Fruit fly (Drosophila melanogaster): ENCODE data around the gene Atg1.

Atg1 gene

DNA sequence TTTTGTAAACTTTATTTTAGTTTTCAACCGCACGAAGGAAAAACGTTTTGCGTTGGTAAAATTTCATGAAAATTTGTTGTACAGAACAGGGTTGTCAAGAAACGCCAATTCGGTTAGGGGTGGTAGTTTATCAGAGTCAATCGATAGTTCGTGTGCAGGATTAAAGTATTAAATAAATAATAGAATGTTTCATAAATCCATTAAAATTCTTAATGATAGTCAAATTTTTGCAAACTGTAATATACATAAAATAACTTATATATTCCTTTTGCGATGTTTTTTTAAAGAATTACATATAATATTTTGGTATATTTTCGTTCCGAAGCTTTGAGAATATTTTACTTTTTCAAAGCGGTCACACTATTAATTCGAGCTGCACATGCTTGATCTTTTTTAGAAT, 9.0 kb upstream of the Atg1 start, which contains the start of the genes Sf3a2 and CG42588:
Sf3a2 (minus strand) TSS at position 113 of the 400 bp plus-strand sequence.
CG42588 (plus strand) TSS at position 348 of the 400 bp plus-strand sequence.
- TF ChIP-seq CG17806 (tag; optimal IDR thresholded peaks at IDR 0.05): peak; percentile 31
- TF ChIP-seq CG4496 (GFP tag; IDR thresholded peaks at IDR 0.05): no peak
- peak; percentile 36; the same call in 1 of the 2 replicates for TF ChIP-seq rn (GFP tag; IDR thresholded peaks at IDR 0.05)
- no peak for TF ChIP-seq D1 (tag; optimal IDR thresholded peaks at IDR 0.05)
- no peak for TF ChIP-seq Ets98B (GFP tag; IDR thresholded peaks at IDR 0.05)
- TF ChIP-seq gl (tag; optimal IDR thresholded peaks at IDR 0.05): no peak

DNA sequence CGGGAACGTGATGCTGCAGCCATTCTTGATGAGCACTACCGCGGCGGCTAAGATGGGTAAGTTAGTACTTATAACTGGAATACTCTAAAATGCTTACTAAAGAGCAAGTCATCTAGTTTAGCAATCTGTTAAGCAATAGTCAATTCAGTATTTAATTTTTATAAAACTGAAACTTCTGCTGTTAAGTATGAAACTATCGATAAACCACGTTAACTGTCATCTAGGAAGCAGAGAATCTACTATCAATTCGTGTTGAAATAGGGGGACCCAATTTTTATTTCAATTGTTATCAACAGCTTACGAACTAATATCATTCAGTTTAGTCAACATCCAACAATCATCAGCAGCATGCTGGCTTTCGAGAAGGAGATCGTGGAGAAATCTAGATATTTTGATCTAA, 3.5 kb upstream of the Atg1 start, which contains the start of gene CG32110:
CG32110 (plus strand) TSS at position 301 of the 400 bp plus-strand sequence.
- TF ChIP-seq gl (tag; optimal IDR thresholded peaks at IDR 0.05) (no peak), Snoo (tag; optimal IDR thresholded peaks at IDR 0.05) (no peak), CG13204 (GFP tag; optimal IDR thresholded peaks at IDR 0.05) (no peak), CG10348 (GFP tag; IDR thresholded peaks at IDR 0.05) (no peak), Pif1B (GFP tag; optimal IDR thresholded peaks at IDR 0.05) (no peak), CG14655 (GFP tag; optimal IDR thresholded peaks at IDR 0.05) (no peak), CG9948 (tag; optimal IDR thresholded peaks at IDR 0.05) (no peak), Pif1A (GFP tag; optimal IDR thresholded peaks at IDR 0.05) (no peak), CG32121 (GFP tag; IDR thresholded peaks at IDR 0.05) (no peak), D1 (tag; optimal IDR thresholded peaks at IDR 0.05) (no peak), CG34367 (tag; optimal IDR thresholded peaks at IDR 0.05) (no peak), CG17806 (tag; optimal IDR thresholded peaks at IDR 0.05) (no peak), CG12605 (GFP tag; IDR thresholded peaks at IDR 0.05) (no peak), CG8301 (tag; optimal IDR thresholded peaks at IDR 0.05) (no peak), CG4496 (GFP tag; IDR thresholded peaks at IDR 0.05) (no peak), CG15710 (tag; optimal IDR thresholded peaks at IDR 0.05) (no peak)

DNA sequence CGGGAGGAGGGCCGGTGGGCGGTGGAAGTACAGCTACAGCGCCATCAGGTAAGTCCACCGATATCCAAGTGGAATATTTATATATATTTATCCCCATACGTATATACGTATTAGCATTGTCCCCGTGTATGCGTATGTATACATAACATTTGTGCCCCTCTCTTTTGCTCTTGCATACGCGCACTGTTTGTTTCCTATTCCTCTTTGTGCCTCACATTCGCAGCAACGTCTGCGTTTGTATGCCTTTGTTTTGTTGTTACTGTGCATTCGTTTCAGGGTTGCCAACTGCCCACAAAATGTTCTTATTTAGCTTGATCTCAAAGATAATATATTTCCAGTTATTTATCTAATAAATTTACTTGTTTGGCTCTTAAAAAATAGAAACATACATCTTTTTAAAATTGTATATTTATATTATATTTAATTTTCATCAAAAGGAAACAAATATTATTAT, 1.4 kb upstream of the Atg1 start:
- peak; percentile 62 for TF ChIP-seq CG8159 (tag; optimal IDR thresholded peaks at IDR 0.05)
- TF ChIP-seq CG13204 (GFP tag; optimal IDR thresholded peaks at IDR 0.05): no peak
- TF ChIP-seq CG8301 (tag; optimal IDR thresholded peaks at IDR 0.05): no peak
- no peak for TF ChIP-seq Pif1A (GFP tag; optimal IDR thresholded peaks at IDR 0.05)
- TF ChIP-seq CG4496 (GFP tag; IDR thresholded peaks at IDR 0.05): no peak
- peak; percentile 76 for TF ChIP-seq Ets98B (GFP tag; IDR thresholded peaks at IDR 0.05)
- TF ChIP-seq D1 (tag; optimal IDR thresholded peaks at IDR 0.05): peak; percentile 42
- no peak for TF ChIP-seq CG14655 (GFP tag; optimal IDR thresholded peaks at IDR 0.05)
- TF ChIP-seq CG17806 (tag; optimal IDR thresholded peaks at IDR 0.05): peak; percentile 49
- TF ChIP-seq CG10348 (GFP tag; IDR thresholded peaks at IDR 0.05): no peak
- TF ChIP-seq CG12605 (GFP tag; IDR thresholded peaks at IDR 0.05): no peak
- no peak for TF ChIP-seq fd96Ca (GFP tag; IDR thresholded peaks at IDR 0.05)
- no peak for TF ChIP-seq rn (GFP tag; IDR thresholded peaks at IDR 0.05)
- no peak for TF ChIP-seq gl (tag; optimal IDR thresholded peaks at IDR 0.05)
- TF ChIP-seq CG9948 (tag; optimal IDR thresholded peaks at IDR 0.05): peak; percentile 39
- TF ChIP-seq CG32121 (GFP tag; IDR thresholded peaks at IDR 0.05): peak; percentile 54; the same call in 1 of the 2 replicates
- peak; percentile 40 for TF ChIP-seq CG34367 (tag; optimal IDR thresholded peaks at IDR 0.05)
- peak; percentile 45 for TF ChIP-seq CG15710 (tag; optimal IDR thresholded peaks at IDR 0.05)
- peak; percentile 7 for TF ChIP-seq EcR (GFP tag; optimal IDR thresholded peaks at IDR 0.05)
- peak; percentile 56 for TF ChIP-seq Pif1B (GFP tag; optimal IDR thresholded peaks at IDR 0.05)
- peak; percentile 54 for TF ChIP-seq Snoo (tag; optimal IDR thresholded peaks at IDR 0.05)

DNA sequence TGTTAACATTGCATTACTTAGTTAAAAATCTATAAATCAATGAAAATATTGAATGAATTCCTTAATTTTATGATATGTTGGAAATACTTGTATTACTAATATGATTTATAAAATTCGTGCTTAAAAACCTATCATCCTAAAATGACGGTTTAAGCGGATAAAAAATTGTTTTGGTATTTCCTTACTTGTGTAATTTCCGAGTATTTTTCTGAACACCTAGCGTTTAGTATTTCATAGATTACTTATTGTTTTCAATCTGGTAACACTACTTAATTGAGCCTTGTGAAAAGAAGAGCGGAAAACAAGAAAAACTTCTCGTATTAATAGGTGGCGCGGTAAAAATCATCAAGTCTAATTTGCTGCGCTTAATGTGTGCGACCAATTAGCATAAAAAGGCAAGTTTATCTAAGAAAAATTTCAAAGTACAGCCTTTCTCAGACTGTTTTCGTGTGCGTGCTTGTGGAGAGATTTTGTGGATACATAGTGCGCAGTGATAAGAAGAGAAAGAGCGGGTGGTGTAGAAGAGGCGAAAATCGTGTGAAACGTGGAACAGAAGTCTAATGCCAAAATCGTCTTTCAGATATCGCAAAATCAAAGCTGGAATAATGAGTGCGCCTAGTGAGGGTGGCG, 859 bp upstream of the Atg1 start, which contains the start of gene Sap130:
Sap130 (plus strand) TSS at position 243 of the 630 bp plus-strand sequence.
- TF ChIP-seq CG13204 (GFP tag; optimal IDR thresholded peaks at IDR 0.05) (no peak), CG8159 (tag; optimal IDR thresholded peaks at IDR 0.05) (no peak), CG9948 (tag; optimal IDR thresholded peaks at IDR 0.05) (no peak), Pif1B (GFP tag; optimal IDR thresholded peaks at IDR 0.05) (no peak), CG14655 (GFP tag; optimal IDR thresholded peaks at IDR 0.05) (no peak), CG4496 (GFP tag; IDR thresholded peaks at IDR 0.05) (no peak), D1 (tag; optimal IDR thresholded peaks at IDR 0.05) (no peak), EcR (GFP tag; optimal IDR thresholded peaks at IDR 0.05) (no peak), CG10348 (GFP tag; IDR thresholded peaks at IDR 0.05) (no peak), CG32121 (GFP tag; IDR thresholded peaks at IDR 0.05) (no peak), CG8301 (tag; optimal IDR thresholded peaks at IDR 0.05) (no peak), Snoo (tag; optimal IDR thresholded peaks at IDR 0.05) (no peak), CG12605 (GFP tag; IDR thresholded peaks at IDR 0.05) (no peak), Pif1A (GFP tag; optimal IDR thresholded peaks at IDR 0.05) (no peak)

DNA sequence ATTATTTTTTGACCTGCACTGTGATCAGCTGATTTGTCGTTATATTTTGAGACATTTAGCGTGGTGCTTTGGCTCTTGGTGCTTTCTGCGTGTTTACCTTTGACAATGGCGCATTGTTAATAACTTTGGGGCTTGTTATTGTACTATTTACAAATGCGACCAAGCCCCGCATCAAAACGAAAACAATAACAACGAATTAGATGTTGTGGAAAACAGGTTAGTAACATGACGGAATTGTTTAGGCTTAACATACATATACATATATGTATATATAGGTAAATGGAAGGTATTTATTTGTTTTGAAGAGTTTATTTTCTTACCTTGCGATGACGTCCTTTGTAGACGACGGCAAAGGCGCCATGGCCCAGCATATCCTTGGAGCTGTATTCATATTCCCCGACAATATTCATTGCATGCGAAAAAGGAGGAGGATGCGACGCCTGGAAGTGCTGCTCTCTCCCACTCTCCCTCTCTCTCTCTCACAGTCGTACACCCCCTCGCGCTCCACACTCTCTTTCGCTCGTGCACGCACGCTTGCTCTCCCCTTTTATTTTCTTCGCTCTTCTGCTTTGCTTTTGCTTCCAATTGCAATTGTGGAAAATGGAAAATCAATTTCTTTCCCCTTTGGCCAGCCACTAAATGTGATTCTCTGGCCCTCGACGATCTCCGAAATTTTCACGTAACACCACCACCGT, 734 bp downstream of the Atg1 start:
- TF ChIP-seq gl (tag; optimal IDR thresholded peaks at IDR 0.05) (no peak), CG4496 (GFP tag; IDR thresholded peaks at IDR 0.05) (peak; percentile 43; the same call in 1 of the 3 replicates), CG34367 (tag; optimal IDR thresholded peaks at IDR 0.05) (no peak), Pif1A (GFP tag; optimal IDR thresholded peaks at IDR 0.05) (peak; percentile 4), CG17806 (tag; optimal IDR thresholded peaks at IDR 0.05) (no peak), CG9948 (tag; optimal IDR thresholded peaks at IDR 0.05) (no peak), D1 (tag; optimal IDR thresholded peaks at IDR 0.05) (no peak), CG13204 (GFP tag; optimal IDR thresholded peaks at IDR 0.05) (no peak), CG8159 (tag; optimal IDR thresholded peaks at IDR 0.05) (no peak), fd96Ca (GFP tag; IDR thresholded peaks at IDR 0.05) (peak; percentile 40; the same call in 2 of the 3 replicates), EcR (GFP tag; optimal IDR thresholded peaks at IDR 0.05) (no peak), CG12605 (GFP tag; IDR thresholded peaks at IDR 0.05) (peak; percentile 11; the same call in 1 of the 2 replicates), CG8301 (tag; optimal IDR thresholded peaks at IDR 0.05) (no peak), Pif1B (GFP tag; optimal IDR thresholded peaks at IDR 0.05) (no peak)
